Fruit fly (Drosophila melanogaster) whole organism, prepupa: Measurements from ENCODE around the gene CG10588.

Source experiments
- Blimp-1 ChIP-seq: fragments of 200-800 bp; sonication (Bioruptor generic); optimal IDR thresholded peaks from 3 replicates; lab custom pipeline; 2017; ENCODE audit warnings: missing biosample characterization, missing genetic modification characterization, mild to moderate bottlenecking, moderate library complexity, missing genetic modification reagents
- CG10631 ChIP-seq: fragments of 200-800 bp; sonication (Bioruptor generic); optimal IDR thresholded peaks from 2 replicates; lab custom pipeline; 2016; ENCODE audit warnings: missing biosample characterization, missing genetic modification characterization
- CG10669 ChIP-seq: fragments of 200-800 bp; sonication (Bioruptor generic); optimal IDR thresholded peaks from 3 replicates; lab custom pipeline; 2018; ENCODE audit warnings: missing biosample characterization, mild to moderate bottlenecking, missing genetic modification characterization, moderate library complexity
- CG11762 ChIP-seq: fragments of 200-800 bp; sonication (Bioruptor generic); optimal IDR thresholded peaks from 3 replicates; lab custom pipeline; 2016; ENCODE audit warnings: missing biosample characterization, missing genetic modification characterization; ENCODE audit not compliant: insufficient read depth
- CG11902 ChIP-seq: fragments of 200-800 bp; sonication (Bioruptor generic); optimal IDR thresholded peaks from 3 replicates; lab custom pipeline; 2016; ENCODE audit warnings: missing biosample characterization, missing genetic modification characterization
- CG15336 ChIP-seq: fragments of 200-800 bp; sonication (Bioruptor generic); IDR thresholded peaks from 2 replicates; pipeline ENCODE4 v1.3.6; 2022; ENCODE audit warnings: missing biosample characterization, missing genetic modification characterization
- CG1621 ChIP-seq: fragments of 200-800 bp; sonication (Bioruptor generic); optimal IDR thresholded peaks from 3 replicates; lab custom pipeline; 2018; ENCODE audit warnings: missing biosample characterization, mild to moderate bottlenecking, missing genetic modification characterization
- CG16779 ChIP-seq: fragments of 200-800 bp; sonication (Bioruptor generic); optimal IDR thresholded peaks from 3 replicates; lab custom pipeline; 2017; ENCODE audit warnings: missing biosample characterization, mild to moderate bottlenecking, missing genetic modification characterization
- CG3032 ChIP-seq: fragments of 200-800 bp; optimal IDR thresholded peaks from 2 replicates; lab custom pipeline; 2019; ENCODE audit warnings: missing biosample characterization, mild to moderate bottlenecking, missing genetic modification characterization, moderate library complexity
- CG32006 ChIP-seq: fragments of 200-800 bp; sonication (Bioruptor generic); optimal IDR thresholded peaks from 3 replicates; lab custom pipeline; 2017; ENCODE audit warnings: missing biosample characterization, mild to moderate bottlenecking, missing genetic modification characterization
- CG34406 ChIP-seq: fragments of 200-800 bp; sonication (Bioruptor generic); optimal IDR thresholded peaks from 3 replicates; lab custom pipeline; 2016; ENCODE audit warnings: missing biosample characterization, missing genetic modification characterization
- CG4318 ChIP-seq: fragments of 200-800 bp; sonication (Bioruptor generic); optimal IDR thresholded peaks from 3 replicates; lab custom pipeline; 2017; ENCODE audit warnings: missing biosample characterization, mild to moderate bottlenecking, missing genetic modification characterization
- CG6808 ChIP-seq: fragments of 200-800 bp; sonication (Bioruptor generic); optimal IDR thresholded peaks from 3 replicates; lab custom pipeline; 2017; ENCODE audit warnings: missing biosample characterization, missing genetic modification characterization, mild to moderate bottlenecking, moderate library complexity, missing genetic modification reagents
- CG6854 ChIP-seq: fragments of 200-800 bp; sonication (Bioruptor generic); optimal IDR thresholded peaks from 2 replicates; lab custom pipeline; 2017; ENCODE audit warnings: missing biosample characterization, mild to moderate bottlenecking, missing genetic modification characterization
- CG7368 ChIP-seq: fragments of 200-800 bp; sonication (Bioruptor generic); optimal IDR thresholded peaks from 3 replicates; lab custom pipeline; 2016; ENCODE audit warnings: missing biosample characterization, missing genetic modification characterization
- CG8119 ChIP-seq: fragments of 200-800 bp; sonication (Bioruptor generic); IDR thresholded peaks from 3 replicates; pipeline ENCODE4 v1.3.6; 2022; ENCODE audit warnings: missing biosample characterization, missing genetic modification characterization
- CG8319 ChIP-seq: fragments of 200-800 bp; sonication (Bioruptor generic); optimal IDR thresholded peaks from 3 replicates; lab custom pipeline; 2016; ENCODE audit warnings: missing biosample characterization, missing genetic modification characterization
- CG8632 ChIP-seq: fragments of 200-800 bp; sonication (Bioruptor generic); optimal IDR thresholded peaks from 3 replicates; lab custom pipeline; 2016; ENCODE audit warnings: missing biosample characterization, missing genetic modification characterization
- CG9139 ChIP-seq: fragments of 200-800 bp; sonication (Bioruptor generic); optimal IDR thresholded peaks from 3 replicates; lab custom pipeline; 2017; ENCODE audit warnings: missing biosample characterization, mild to moderate bottlenecking, missing genetic modification characterization
- Eip75B ChIP-seq: fragments of 200-800 bp; sonication (Bioruptor generic); optimal IDR thresholded peaks from 3 replicates; lab custom pipeline; 2016; ENCODE audit warnings: missing biosample characterization, missing genetic modification characterization
- Eip78C ChIP-seq: fragments of 200-800 bp; sonication (Bioruptor generic); peaks from one replicate; lab custom pipeline; 2016; ENCODE audit warnings: missing biosample characterization, missing genetic modification characterization
- Eip93F ChIP-seq: fragments of 200-800 bp; sonication (Bioruptor generic); optimal IDR thresholded peaks from 2 replicates; lab custom pipeline; 2016; ENCODE audit warnings: missing biosample characterization, mild to moderate bottlenecking, missing genetic modification characterization
- Ets21C ChIP-seq: fragments of 200-800 bp; sonication (Bioruptor generic); optimal IDR thresholded peaks from 3 replicates; lab custom pipeline; 2016; ENCODE audit warnings: missing biosample characterization, missing genetic modification characterization
- Gug ChIP-seq: fragments of 200-800 bp; sonication (Bioruptor generic); IDR thresholded peaks from 2 replicates; pipeline ENCODE4 v1.3.6; 2022; ENCODE audit warnings: missing biosample characterization, missing genetic modification characterization
- Hr38 ChIP-seq: sonication (Bioruptor generic); optimal IDR thresholded peaks from 2 replicates; lab custom pipeline; 2016; ENCODE audit warnings: missing biosample characterization, missing genetic modification characterization
- Hr39 ChIP-seq: fragments of 200-800 bp; sonication (Bioruptor generic); optimal IDR thresholded peaks from 2 replicates; lab custom pipeline; 2016; ENCODE audit warnings: missing biosample characterization, missing genetic modification characterization
- Hr4 ChIP-seq: fragments of 200-800 bp; sonication (Bioruptor generic); optimal IDR thresholded peaks from 3 replicates; lab custom pipeline; 2016; ENCODE audit warnings: missing biosample characterization, missing genetic modification characterization
- Lpt ChIP-seq: fragments of 200-800 bp; sonication (Bioruptor generic); optimal IDR thresholded peaks from 3 replicates; lab custom pipeline; 2016; ENCODE audit warnings: missing biosample characterization, missing genetic modification characterization
- Met ChIP-seq: fragments of 200-800 bp; sonication (Bioruptor generic); optimal IDR thresholded peaks from 3 replicates; lab custom pipeline; 2016; ENCODE audit warnings: missing biosample characterization, missing genetic modification characterization
- Smox ChIP-seq: fragments of 200-800 bp; sonication (Bioruptor generic); optimal IDR thresholded peaks from 3 replicates; lab custom pipeline; 2016; ENCODE audit warnings: missing biosample characterization, missing genetic modification characterization
- Sox102F ChIP-seq: fragments of 200-800 bp; sonication (Bioruptor generic); optimal IDR thresholded peaks from 2 replicates; lab custom pipeline; 2016; ENCODE audit warnings: missing biosample characterization, mild to moderate bottlenecking, missing genetic modification characterization
- Sox14 ChIP-seq: fragments of 200-800 bp; sonication (Bioruptor generic); optimal IDR thresholded peaks from 3 replicates; lab custom pipeline; 2016; ENCODE audit warnings: missing biosample characterization, missing genetic modification characterization
- Sox15 ChIP-seq: fragments of 200-800 bp; sonication (Bioruptor generic); optimal IDR thresholded peaks from 3 replicates; lab custom pipeline; 2016; ENCODE audit warnings: missing biosample characterization, missing genetic modification characterization
- achi ChIP-seq: fragments of 200-800 bp; sonication (Bioruptor generic); optimal IDR thresholded peaks from 3 replicates; lab custom pipeline; 2016; ENCODE audit warnings: missing biosample characterization, missing genetic modification characterization
- acj6 ChIP-seq: fragments of 200-800 bp; sonication (Bioruptor generic); optimal IDR thresholded peaks from 3 replicates; lab custom pipeline; 2016; ENCODE audit warnings: missing biosample characterization, missing genetic modification characterization
- cyc ChIP-seq: fragments of 200-800 bp; sonication (Bioruptor generic); optimal IDR thresholded peaks from 3 replicates; lab custom pipeline; 2016; ENCODE audit warnings: missing biosample characterization, missing genetic modification characterization
- dac ChIP-seq: fragments of 200-800 bp; sonication (Bioruptor generic); optimal IDR thresholded peaks from 2 replicates; lab custom pipeline; 2017; ENCODE audit warnings: missing biosample characterization, mild to moderate bottlenecking, missing genetic modification characterization
- dsx ChIP-seq: fragments of 200-800 bp; optimal IDR thresholded peaks from 3 replicates; lab custom pipeline; 2019; ENCODE audit warnings: missing biosample characterization, mild to moderate bottlenecking, missing genetic modification characterization, moderate library complexity; ENCODE audit not compliant: poor library complexity, severe bottlenecking
- eg ChIP-seq: fragments of 200-800 bp; sonication (Bioruptor generic); IDR thresholded peaks from 3 replicates; pipeline ENCODE4 v1.3.6; 2022; ENCODE audit warnings: missing biosample characterization, missing genetic modification characterization
- esn ChIP-seq: fragments of 200-800 bp; sonication (Bioruptor generic); optimal IDR thresholded peaks from 2 replicates; lab custom pipeline; 2016; ENCODE audit warnings: missing biosample characterization, mild to moderate bottlenecking, missing genetic modification characterization, moderate library complexity
- fd85E ChIP-seq: fragments of 200-800 bp; sonication (Bioruptor generic); optimal IDR thresholded peaks from 3 replicates; lab custom pipeline; 2016; ENCODE audit warnings: missing biosample characterization, missing genetic modification characterization
- lz ChIP-seq: fragments of 200-800 bp; sonication (Bioruptor generic); optimal IDR thresholded peaks from 3 replicates; lab custom pipeline; 2016; ENCODE audit warnings: missing biosample characterization, missing genetic modification characterization
- net ChIP-seq: fragments of 200-800 bp; sonication (Bioruptor generic); optimal IDR thresholded peaks from 3 replicates; lab custom pipeline; 2016; ENCODE audit warnings: missing biosample characterization, missing genetic modification characterization
- pdm3 ChIP-seq: fragments of 200-800 bp; sonication (Bioruptor generic); optimal IDR thresholded peaks from 3 replicates; lab custom pipeline; 2016; ENCODE audit warnings: missing biosample characterization, missing genetic modification characterization
- spab ChIP-seq: fragments of 200-800 bp; sonication (Bioruptor generic); optimal IDR thresholded peaks from 2 replicates; lab custom pipeline; 2017; ENCODE audit warnings: missing biosample characterization, mild to moderate bottlenecking, missing genetic modification characterization, missing genetic modification reagents
- ss ChIP-seq, 2 experiments: fragments of 200-800 bp; sonication (Bioruptor generic); optimal IDR thresholded peaks; 2 replicates in 1 of 2; 3 replicates in 1 of 2; lab custom pipeline; 2017 to 2018; ENCODE audit warnings: mild to moderate bottlenecking in 2 of 2, missing biosample characterization in 2 of 2, missing genetic modification characterization in 2 of 2, moderate library complexity in 1 of 2
- svp ChIP-seq: fragments of 200-800 bp; sonication (Bioruptor generic); peaks from one replicate; lab custom pipeline; 2016; ENCODE audit warnings: missing biosample characterization, missing genetic modification characterization
- topi ChIP-seq: fragments of 200-800 bp; sonication (Bioruptor generic); optimal IDR thresholded peaks from 3 replicates; lab custom pipeline; 2016; ENCODE audit warnings: missing biosample characterization, missing genetic modification characterization
- vri ChIP-seq: fragments of 200-800 bp; sonication (Bioruptor generic); optimal IDR thresholded peaks from 3 replicates; lab custom pipeline; 2016; ENCODE audit warnings: missing biosample characterization, mild to moderate bottlenecking, missing genetic modification characterization

Gene CG10588

dm6 chr3L:20915111-20915510 is 41.6 kb upstream of the CG10588 start:
- TF ChIP-seq svp (GFP tag; lab: Kevin White, UChicago), result peak; percentile 15
- TF ChIP-seq esn (GFP tag; lab: Kevin White, UChicago), result no peak

- TF ChIP-seq Blimp-1 (GFP tag; lab: Kevin White, UChicago) (peak; percentile 37), Hr4 (no peak), CG15336 (no peak), pdm3 (GFP tag; lab: Kevin White, UChicago) (peak; percentile 10), Lpt (GFP tag; lab: Kevin White, UChicago) (no peak), CG32006 (GFP tag; lab: Kevin White, UChicago) (no peak), CG16779 (tag; lab: Kevin White, UChicago) (no peak), CG11762 (GFP tag; lab: Kevin White, UChicago) (no peak), Hr38 (GFP tag; lab: Kevin White, UChicago) (no peak), CG10669 (peak; percentile 18), lz (GFP tag; lab: Kevin White, UChicago) (peak; percentile 26), Sox14 (GFP tag; lab: Kevin White, UChicago) (no peak), CG4318 (GFP tag; lab: Kevin White, UChicago) (no peak), topi (GFP tag; lab: Kevin White, UChicago) (peak; percentile 32), acj6 (GFP tag; lab: Kevin White, UChicago) (no peak), Met (peak; percentile 45), eg (GFP tag; lab: Robert Waterston, UW) (no peak), CG10631 (GFP tag; lab: Kevin White, UChicago) (no peak), CG7368 (GFP tag; lab: Kevin White, UChicago) (no peak), Sox15 (no peak), Eip75B (GFP tag; lab: Kevin White, UChicago) (no peak), dsx (peak; percentile 15), vri (GFP tag; lab: Kevin White, UChicago) (no peak), ss (GFP tag; optimal IDR thresholded peaks at IDR 0.05; lab: Kevin White, UChicago) (peak in 1 of 2 experiments; percentile 5), Ets21C (GFP tag; lab: Kevin White, UChicago) (no peak), CG1621 (tag; lab: Kevin White, UChicago) (no peak), Eip93F (no peak), fd85E (GFP tag; lab: Kevin White, UChicago) (no peak), CG8319 (no peak), Eip78C (GFP tag; lab: Kevin White, UChicago) (peak; percentile 83), CG11902 (GFP tag; lab: Kevin White, UChicago) (no peak), CG8632 (GFP tag; lab: Kevin White, UChicago) (no peak), CG3032 (no peak), CG8119 (GFP tag; lab: Robert Waterston, UW) (no peak), CG6854 (no peak), CG34406 (GFP tag; lab: Kevin White, UChicago) (no peak), Gug (GFP tag; lab: Robert Waterston, UW) (no peak), esn (GFP tag; lab: Kevin White, UChicago) (peak; percentile 58), svp (GFP tag; lab: Kevin White, UChicago) (peak; percentile 65), Smox (GFP tag; lab: Kevin White, UChicago) (peak; percentile 13), spab (no peak), cyc (GFP tag; lab: Kevin White, UChicago) (peak; percentile 32), achi (GFP tag; lab: Kevin White, UChicago) (no peak), Hr39 (GFP tag; lab: Kevin White, UChicago) (peak; percentile 24), dac (GFP tag; lab: Kevin White, UChicago) (no peak), CG6808 (peak; percentile 9), Sox102F (GFP tag; lab: Kevin White, UChicago) (no peak), net (GFP tag; lab: Kevin White, UChicago) (no peak), CG9139 (GFP tag; lab: Kevin White, UChicago) (no peak)
Measured at dm6 chr3L:20917025-20917691, 39.6 kb upstream of the CG10588 start.
